Fruit fly (Drosophila melanogaster) whole organism, embryonic: ENCODE results near the gene CG12948.

ENCODE experiments used
- Ada2b ChIP-seq: fragments of 200-800 bp; sonication (Bioruptor generic); IDR thresholded peaks from 2 replicates; pipeline ENCODE4 v1.3.6; 2022; ENCODE audit warnings: missing biosample characterization, missing genetic modification characterization
- Bdp1 ChIP-seq: fragments of 200-800 bp; sonication (Bioruptor generic); optimal IDR thresholded peaks from 3 replicates; lab custom pipeline; 2016; ENCODE audit warnings: missing biosample characterization, missing genetic modification characterization
- CG10321 ChIP-seq: fragments of 200-800 bp; sonication (Bioruptor generic); IDR thresholded peaks from 2 replicates; pipeline ENCODE4 v1.3.6; 2022; ENCODE audit warnings: missing biosample characterization, missing genetic modification characterization
- CG10543 ChIP-seq: fragments of 200-800 bp; sonication (Bioruptor generic); optimal IDR thresholded peaks from 3 replicates; lab custom pipeline; 2017; ENCODE audit warnings: missing biosample characterization, mild to moderate bottlenecking, missing genetic modification characterization, moderate library complexity
- CG10565 ChIP-seq: fragments of 200-800 bp; sonication (Bioruptor generic); optimal IDR thresholded peaks from 3 replicates; lab custom pipeline; 2016; ENCODE audit warnings: missing biosample characterization, mild to moderate bottlenecking, missing genetic modification characterization
- CG12659 ChIP-seq: fragments of 200-800 bp; sonication (Bioruptor generic); optimal IDR thresholded peaks from 3 replicates; lab custom pipeline; 2017; ENCODE audit warnings: mild to moderate bottlenecking, missing biosample characterization, missing genetic modification reagents, missing genetic modification characterization
- CG12769 ChIP-seq: fragments of 200-800 bp; sonication (Bioruptor generic); optimal IDR thresholded peaks from 2 replicates; lab custom pipeline; 2019; ENCODE audit warnings: missing biosample characterization, mild to moderate bottlenecking, missing genetic modification characterization, moderate library complexity
- CG1647 ChIP-seq: fragments of 200-800 bp; sonication (Bioruptor generic); optimal IDR thresholded peaks from 3 replicates; lab custom pipeline; 2016; ENCODE audit warnings: missing biosample characterization, missing genetic modification characterization
- CG31365 ChIP-seq: fragments of 200-800 bp; sonication (Bioruptor generic); optimal IDR thresholded peaks from 2 replicates; lab custom pipeline; 2018; ENCODE audit warnings: missing biosample characterization, mild to moderate bottlenecking, missing genetic modification characterization
- CG33557 ChIP-seq: fragments of 200-800 bp; sonication (Bioruptor generic); optimal IDR thresholded peaks from 2 replicates; lab custom pipeline; 2019; ENCODE audit warnings: missing biosample characterization, mild to moderate bottlenecking, missing genetic modification characterization, moderate library complexity
- CG6765 ChIP-seq: fragments of 200-800 bp; sonication (Bioruptor generic); optimal IDR thresholded peaks from 3 replicates; lab custom pipeline; 2017; ENCODE audit warnings: missing biosample characterization, mild to moderate bottlenecking, missing genetic modification characterization
- CG6791 ChIP-seq: fragments of 200-800 bp; sonication (Bioruptor generic); IDR thresholded peaks from 3 replicates; pipeline ENCODE4 v1.3.6; 2022; ENCODE audit warnings: missing biosample characterization, missing genetic modification characterization; ENCODE audit not compliant: partially characterized antibody
- CG6813 ChIP-seq: fragments of 200-800 bp; sonication (Bioruptor generic); optimal IDR thresholded peaks from 2 replicates; lab custom pipeline; 2017; ENCODE audit warnings: missing biosample characterization, missing genetic modification characterization, mild to moderate bottlenecking, moderate library complexity, missing genetic modification reagents
- CG8089 ChIP-seq: fragments of 200-800 bp; sonication (Bioruptor generic); optimal IDR thresholded peaks from 3 replicates; lab custom pipeline; 2016; ENCODE audit warnings: missing biosample characterization, missing genetic modification characterization
- CG8281 ChIP-seq: fragments of 200-800 bp; sonication (Bioruptor generic); optimal IDR thresholded peaks from 2 replicates; lab custom pipeline; 2018; ENCODE audit warnings: missing biosample characterization, mild to moderate bottlenecking, missing genetic modification characterization, moderate library complexity
- Dfd ChIP-seq, 2 experiments: fragments of >200 bp; optimal IDR thresholded peaks; 2 replicates each; lab custom pipeline; 2017; ENCODE audit warnings: missing biosample characterization in 2 of 2, missing genetic modification characterization in 2 of 2
- Dll ChIP-seq: fragments of 200-800 bp; sonication (Bioruptor generic); IDR thresholded peaks from 4 replicates; pipeline ENCODE4 v1.3.6; 2022; ENCODE audit warnings: missing biosample characterization, missing genetic modification characterization; ENCODE audit not compliant: partially characterized antibody
- Drgx ChIP-seq: fragments of 200-800 bp; sonication (Bioruptor generic); IDR thresholded peaks from 2 replicates; pipeline ENCODE4 v1.3.6; 2022; ENCODE audit warnings: missing biosample characterization, missing genetic modification characterization
- Fer2 ChIP-seq: fragments of 200-800 bp; sonication (Bioruptor generic); optimal IDR thresholded peaks from 2 replicates; lab custom pipeline; 2018; ENCODE audit warnings: missing biosample characterization, mild to moderate bottlenecking, missing genetic modification characterization, moderate library complexity
- GATAe ChIP-seq: fragments of 200-800 bp; sonication (Bioruptor generic); conservative IDR thresholded peaks from 2 replicates; pipeline ENCODE4 v1.3.6; 2022; ENCODE audit warnings: missing biosample characterization, missing genetic modification characterization
- Hey ChIP-seq: fragments of 200-800 bp; sonication (Bioruptor generic); optimal IDR thresholded peaks from 3 replicates; lab custom pipeline; 2018; ENCODE audit warnings: missing biosample characterization, mild to moderate bottlenecking, missing genetic modification characterization
- Hmr ChIP-seq: fragments of 200-800 bp; sonication (Bioruptor generic); optimal IDR thresholded peaks from 3 replicates; lab custom pipeline; 2017; ENCODE audit warnings: mild to moderate bottlenecking, missing biosample characterization, missing genetic modification reagents, missing genetic modification characterization
- Hr39 ChIP-seq: fragments of >200 bp; optimal IDR thresholded peaks from 2 replicates; lab custom pipeline; 2017
- Kr ChIP-seq: fragments of 200-800 bp; sonication (Bioruptor generic); optimal IDR thresholded peaks from 2 replicates; lab custom pipeline; 2017; ENCODE audit warnings: missing biosample characterization, mild to moderate bottlenecking, missing genetic modification characterization
- Lhr ChIP-seq: fragments of 200-800 bp; sonication (Bioruptor generic); optimal IDR thresholded peaks from 3 replicates; lab custom pipeline; 2017; ENCODE audit warnings: mild to moderate bottlenecking, missing biosample characterization, missing genetic modification reagents, missing genetic modification characterization
- Mrtf ChIP-seq: fragments of 200-800 bp; sonication (Bioruptor generic); IDR thresholded peaks from 3 replicates; pipeline ENCODE4 v1.3.6; 2022; ENCODE audit warnings: missing biosample characterization, missing genetic modification characterization
- Rfx ChIP-seq: fragments of 200-800 bp; sonication (Bioruptor generic); IDR thresholded peaks from 2 replicates; pipeline ENCODE4 v1.3.6; 2022; ENCODE audit warnings: missing biosample characterization, missing genetic modification characterization
- Sox102F ChIP-seq: fragments of 200-800 bp; sonication (Bioruptor generic); optimal IDR thresholded peaks from 2 replicates; lab custom pipeline; 2018; ENCODE audit warnings: missing biosample characterization, mild to moderate bottlenecking, missing genetic modification characterization, moderate library complexity
- Sry-δ ChIP-seq: fragments of 200-800 bp; sonication (Bioruptor generic); optimal IDR thresholded peaks from 2 replicates; lab custom pipeline; 2016; ENCODE audit warnings: missing biosample characterization, missing genetic modification characterization
- ab ChIP-seq: fragments of 200-800 bp; sonication (Bioruptor generic); optimal IDR thresholded peaks from 2 replicates; lab custom pipeline; 2016; ENCODE audit warnings: missing biosample characterization, missing genetic modification characterization
- abd-A ChIP-seq: fragments of 200-800 bp; sonication (Bioruptor generic); optimal IDR thresholded peaks from 3 replicates; lab custom pipeline; 2019; ENCODE audit warnings: missing biosample characterization, mild to moderate bottlenecking, missing genetic modification characterization, moderate library complexity
- amos ChIP-seq: fragments of 200-800 bp; sonication (Bioruptor generic); IDR thresholded peaks from 2 replicates; pipeline ENCODE4 v1.3.6; 2022; ENCODE audit warnings: missing biosample characterization, missing genetic modification characterization; ENCODE audit not compliant: partially characterized antibody
- br ChIP-seq: fragments of >200 bp; optimal IDR thresholded peaks from 2 replicates; lab custom pipeline; 2017
- chif ChIP-seq, 2 experiments: fragments of 200-800 bp; sonication (Bioruptor generic); optimal IDR thresholded peaks; 3 replicates each; lab custom pipeline; 2016; ENCODE audit warnings: missing biosample characterization in 2 of 2, missing genetic modification characterization in 2 of 2
- crc ChIP-seq: fragments of 200-800 bp; sonication (Bioruptor generic); optimal IDR thresholded peaks from 2 replicates; lab custom pipeline; 2016; ENCODE audit warnings: missing biosample characterization, missing genetic modification characterization
- crp ChIP-seq, 2 experiments: fragments of 200-800 bp; sonication (Bioruptor generic); optimal IDR thresholded peaks; 2 replicates in 1 of 2; 3 replicates in 1 of 2; lab custom pipeline; 2017; ENCODE audit warnings: missing biosample characterization in 2 of 2, missing genetic modification characterization in 2 of 2, mild to moderate bottlenecking in 1 of 2, moderate library complexity in 1 of 2
- dysf ChIP-seq: fragments of 200-800 bp; sonication (Bioruptor generic); IDR thresholded peaks from 3 replicates; pipeline ENCODE4 v1.3.6; 2022; ENCODE audit warnings: missing biosample characterization, missing genetic modification characterization
- fd64A ChIP-seq: fragments of 200-800 bp; sonication (Bioruptor generic); optimal IDR thresholded peaks from 3 replicates; lab custom pipeline; 2018; ENCODE audit warnings: missing biosample characterization, mild to moderate bottlenecking, missing genetic modification characterization
- gt ChIP-seq: fragments of 200-800 bp; sonication (Bioruptor generic); IDR thresholded peaks from 2 replicates; pipeline ENCODE4 v1.3.6; 2022; ENCODE audit warnings: missing biosample characterization, missing genetic modification characterization
- jumu ChIP-seq: fragments of 200-800 bp; sonication (Bioruptor generic); optimal IDR thresholded peaks from 3 replicates; lab custom pipeline; 2016; ENCODE audit warnings: missing biosample characterization, missing genetic modification characterization
- klu ChIP-seq: fragments of 200-800 bp; sonication (Bioruptor generic); IDR thresholded peaks from 2 replicates; pipeline ENCODE4 v1.3.6; 2022; ENCODE audit warnings: missing biosample characterization, missing genetic modification characterization
- lilli ChIP-seq: fragments of 200-800 bp; sonication (Bioruptor generic); optimal IDR thresholded peaks from 3 replicates; lab custom pipeline; 2016; ENCODE audit warnings: missing biosample characterization, missing genetic modification characterization
- lola ChIP-seq, 3 experiments: fragments of >200 bp in 2 of 3; fragments of 200-800 bp in 1 of 3; sonication (Bioruptor generic) in 1 of 3; optimal IDR thresholded peaks; 2 replicates each; lab custom pipeline; 2017 to 2019; ENCODE audit warnings: missing biosample characterization in 3 of 3, missing genetic modification characterization in 3 of 3, mild to moderate bottlenecking in 1 of 3, moderate library complexity in 1 of 3
- onecut ChIP-seq: fragments of 200-800 bp; sonication (Bioruptor generic); IDR thresholded peaks from 2 replicates; pipeline ENCODE4 v1.3.6; 2022; ENCODE audit warnings: missing biosample characterization, missing genetic modification characterization
- sc ChIP-seq, 3 experiments: fragments of >200 bp in 2 of 3; fragments of 200-800 bp in 1 of 3; sonication (Bioruptor generic) in 1 of 3; optimal IDR thresholded peaks; 2 replicates in 2 of 3; 3 replicates in 1 of 3; lab custom pipeline; 2017; ENCODE audit warnings: mild to moderate bottlenecking in 1 of 3, missing biosample characterization in 1 of 3, missing genetic modification characterization in 1 of 3, missing genetic modification reagents in 1 of 3
- scrt ChIP-seq: fragments of 200-800 bp; sonication (Bioruptor generic); optimal IDR thresholded peaks from 2 replicates; lab custom pipeline; 2018; ENCODE audit warnings: missing biosample characterization, mild to moderate bottlenecking, missing genetic modification characterization, moderate library complexity
- sd ChIP-seq: fragments of 200-800 bp; sonication (Bioruptor generic); optimal IDR thresholded peaks from 3 replicates; lab custom pipeline; 2018; ENCODE audit warnings: missing biosample characterization, mild to moderate bottlenecking, missing genetic modification characterization, moderate library complexity
- stwl ChIP-seq: fragments of 200-800 bp; sonication (Bioruptor generic); optimal IDR thresholded peaks from 3 replicates; lab custom pipeline; 2018; ENCODE audit warnings: missing biosample characterization, mild to moderate bottlenecking, missing genetic modification characterization, moderate library complexity
- tgo ChIP-seq: fragments of 200-800 bp; sonication (Bioruptor generic); IDR thresholded peaks from 3 replicates; pipeline ENCODE4 v1.3.6; 2022; ENCODE audit warnings: missing biosample characterization, missing genetic modification characterization
- wor ChIP-seq: fragments of 200-800 bp; sonication (Bioruptor generic); IDR thresholded peaks from 2 replicates; pipeline ENCODE4 v1.3.6; 2022; ENCODE audit warnings: missing biosample characterization, missing genetic modification characterization

The CG12948 gene

DNA sequence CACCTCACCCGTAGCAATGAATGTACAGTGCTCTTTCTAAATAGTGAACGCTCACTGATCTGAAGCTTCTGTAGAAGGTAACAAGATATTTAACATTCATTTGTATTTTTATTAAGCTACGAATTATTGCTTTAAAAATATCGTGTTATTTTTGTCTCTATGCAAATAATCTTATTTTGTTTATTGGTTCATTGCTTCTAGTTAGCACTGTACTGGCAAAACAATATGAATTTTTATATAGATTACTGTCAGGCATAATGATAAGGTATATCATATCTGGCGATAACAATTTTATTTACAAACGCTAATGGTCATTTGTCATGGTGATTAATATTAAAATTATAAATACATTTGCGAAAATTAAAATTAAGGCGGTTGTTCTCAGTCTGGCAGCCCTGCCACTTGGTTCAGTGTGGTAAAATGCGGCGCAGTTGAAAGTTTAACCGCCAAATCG lies 24.0 kb upstream of the CG12948 start, which contains the start of gene CG9471 (continued):
- TF ChIP-seq Mrtf (GFP tag; lab: Robert Waterston, UW) (peak; percentile 85), lilli (GFP tag; lab: Kevin White, UChicago) (peak; percentile 96), Rfx (GFP tag; lab: Robert Waterston, UW) (peak; percentile 93), Drgx (GFP tag; lab: Robert Waterston, UW) (peak; percentile 94), Hr39 (no peak), CG1647 (GFP tag; lab: Kevin White, UChicago) (peak; percentile 85), amos (GFP tag; lab: Robert Waterston, UW) (no peak), sc (optimal IDR thresholded peaks at IDR 0.05; lab: Kevin White, UChicago) (no peak), sc (GFP tag; optimal IDR thresholded peaks at IDR 0.05; lab: Kevin White, UChicago) (peak; percentile 78), chif (GFP tag; optimal IDR thresholded peaks at IDR 0.05; lab: Kevin White, UChicago) (peak; percentile 85 to 89), br (lab: Kevin White, UChicago) (no peak), Sry-δ (GFP tag; lab: Kevin White, UChicago) (peak; percentile 49), CG12769 (tag; lab: Kevin White, UChicago) (peak; percentile 92), wor (GFP tag; lab: Robert Waterston, UW) (peak; percentile 83), Dfd (GFP tag; optimal IDR thresholded peaks at IDR 0.05; lab: Kevin White, UChicago) (no peak), sd (peak; percentile 90), Kr (no peak), Fer2 (tag; lab: Kevin White, UChicago) (peak; percentile 85), Hmr (peak; percentile 92), CG33557 (GFP tag; lab: Kevin White, UChicago) (peak; percentile 82), CG8089 (GFP tag; lab: Kevin White, UChicago) (peak; percentile 77), Ada2b (peak; percentile 93), abd-A (tag; lab: Kevin White, UChicago) (no peak), ab (GFP tag; lab: Kevin White, UChicago) (peak; percentile 43), onecut (GFP tag; lab: Robert Waterston, UW) (peak; percentile 80), lola (GFP tag; optimal IDR thresholded peaks at IDR 0.05; lab: Kevin White, UChicago) (peak in 1 of 3 experiments; percentile 83), CG6765 (peak; percentile 88), dysf (GFP tag; lab: Robert Waterston, UW) (peak; percentile 94), stwl (peak; percentile 33), CG6791 (GFP tag; lab: Robert Waterston, UW) (no peak), CG8281 (tag; lab: Kevin White, UChicago) (peak; percentile 68), Sox102F (peak; percentile 93), gt (GFP tag; lab: Robert Waterston, UW) (peak; percentile 47), Lhr (GFP tag; lab: Kevin White, UChicago) (peak; percentile 34), CG10543 (GFP tag; lab: Kevin White, UChicago) (peak; percentile 94), crp (GFP tag; optimal IDR thresholded peaks at IDR 0.05; lab: Kevin White, UChicago) (peak in 1 of 2 experiments; percentile 38), Bdp1 (GFP tag; lab: Kevin White, UChicago) (peak; percentile 78), CG12659 (GFP tag; lab: Kevin White, UChicago) (peak; percentile 93), crc (GFP tag; lab: Kevin White, UChicago) (peak; percentile 85), CG6813 (GFP tag; lab: Kevin White, UChicago) (peak; percentile 74), CG31365 (tag; lab: Kevin White, UChicago) (peak; percentile 47), GATAe (GFP tag; lab: Robert Waterston, UW) (peak; percentile 88), scrt (GFP tag; lab: Kevin White, UChicago) (peak; percentile 80), Dll (GFP tag; lab: Robert Waterston, UW) (no peak), CG10321 (peak; percentile 67), klu (peak; percentile 82), Hey (peak; percentile 49), tgo (peak; percentile 92), jumu (peak; percentile 86), fd64A (GFP tag; lab: Kevin White, UChicago) (peak; percentile 41), CG10565 (peak; percentile 64)
